Worm (Caenorhabditis elegans) whole organism, midembryonic: ENCODE results near the gene zim-3.

Experiments used
- T22C8.4 ChIP-seq: fragments of 200-800 bp; sonication (Bioruptor generic); IDR thresholded peaks from 2 replicates; pipeline ENCODE4 v1.3.6; 2022; ENCODE audit warnings: missing genetic modification characterization, missing compliant biosample characterization
- cog-1 ChIP-seq: sonication (generic microtip); optimal IDR thresholded peaks from 2 replicates; lab custom pipeline; 2016; ENCODE audit warnings: missing genetic modification characterization, missing compliant biosample characterization
- flt-1 ChIP-seq: fragments of 200-800 bp; sonication (Bioruptor generic); IDR thresholded peaks from 2 replicates; pipeline ENCODE4 v1.3.6; 2022; ENCODE audit warnings: missing genetic modification characterization, missing compliant biosample characterization
- klf-2 ChIP-seq: fragments of 200-800 bp; sonication (Bioruptor generic); conservative IDR thresholded peaks from 2 replicates; pipeline ENCODE4 v1.3.6; 2022; ENCODE audit warnings: missing genetic modification reagents, missing genetic modification characterization, missing compliant biosample characterization
- med-1 ChIP-seq: sonication (generic microtip); optimal IDR thresholded peaks from 2 replicates; lab custom pipeline; 2017; ENCODE audit warnings: missing genetic modification characterization, mild to moderate bottlenecking, missing compliant biosample characterization, antibody characterized with exemption, missing genetic modification reagents; ENCODE audit not compliant: insufficient read depth
- ref-1 ChIP-seq: fragments of 200-800 bp; sonication (Bioruptor generic); conservative IDR thresholded peaks from 2 replicates; pipeline ENCODE4 v1.3.6; 2022; ENCODE audit warnings: missing genetic modification reagents, missing genetic modification characterization, missing compliant biosample characterization
- tab-1 ChIP-seq: fragments of 200-800 bp; sonication (Bioruptor generic); IDR thresholded peaks from 2 replicates; pipeline ENCODE4 v1.3.6; 2022; ENCODE audit warnings: missing genetic modification characterization, missing compliant biosample characterization
- ztf-23 ChIP-seq: fragments of 200-800 bp; sonication (Bioruptor generic); IDR thresholded peaks from 2 replicates; pipeline ENCODE4 v1.3.6; 2022; ENCODE audit warnings: missing genetic modification reagents, missing genetic modification characterization, missing compliant biosample characterization
- ztf-29 ChIP-seq: fragments of 200-800 bp; sonication (Bioruptor generic); IDR thresholded peaks from 2 replicates; pipeline ENCODE4 v1.3.6; 2022; ENCODE audit warnings: missing genetic modification reagents, missing genetic modification characterization, missing compliant biosample characterization

The zim-3 gene

ce11 chrIV:10558415-10558814 is at the start of gene zim-3:
TSS of gene zim-3 (plus strand) at chrIV:10558715.
- TF ChIP-seq med-1 (GFP tag; lab: Kevin White, UChicago) (no peak), tab-1 (GFP tag; lab: Robert Waterston, UW) (no peak), klf-2 (GFP tag; lab: Robert Waterston, UW) (no peak), ref-1 (no peak), ztf-23 (no peak), flt-1 (GFP tag; lab: Robert Waterston, UW) (no peak), ztf-29 (no peak), T22C8.4 (GFP tag; lab: Robert Waterston, UW) (no peak), cog-1 (tag; lab: Kevin White, UChicago) (no peak)

ce11 chrIV:10511432-10511831 is 47.1 kb upstream of the zim-3 start:
- no peak for TF ChIP-seq ztf-23
- TF ChIP-seq tab-1 (GFP tag; lab: Robert Waterston, UW): no peak
- no peak for TF ChIP-seq klf-2 (GFP tag; lab: Robert Waterston, UW)

- no peak for TF ChIP-seq T22C8.4 (GFP tag; lab: Robert Waterston, UW)
- TF ChIP-seq ref-1: no peak
- TF ChIP-seq cog-1 (tag; lab: Kevin White, UChicago): no peak
- no peak for TF ChIP-seq med-1 (GFP tag; lab: Kevin White, UChicago)
- TF ChIP-seq ztf-29: no peak
- TF ChIP-seq klf-2 (GFP tag; lab: Robert Waterston, UW): no peak
- TF ChIP-seq flt-1 (GFP tag; lab: Robert Waterston, UW): no peak
- no peak for TF ChIP-seq ztf-23
- TF ChIP-seq tab-1 (GFP tag; lab: Robert Waterston, UW): no peak
These were observed 45.8 kb upstream of the zim-3 start for ce11 chrIV:10512752-10513151.

DNA sequence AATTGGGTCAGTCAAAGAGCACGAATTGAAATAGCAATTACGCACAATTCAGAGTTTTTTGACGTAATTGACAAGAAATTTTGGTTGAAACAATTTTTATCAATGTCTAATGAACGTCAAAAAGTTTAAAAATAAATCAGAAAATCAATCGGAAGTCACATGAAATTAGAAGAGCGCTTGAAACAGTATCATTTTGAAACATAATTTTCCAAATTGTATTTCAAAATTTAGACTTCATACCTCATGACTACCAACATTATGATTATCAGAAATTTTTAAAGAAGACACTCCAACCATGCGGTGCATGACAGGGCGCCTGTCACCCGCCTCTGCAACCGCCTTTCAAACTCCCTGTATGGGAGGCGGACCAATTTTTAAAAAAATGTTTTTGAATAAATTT is 45.2 kb upstream of the zim-3 start:
- TF ChIP-seq cog-1 (tag; lab: Kevin White, UChicago) (no peak), tab-1 (GFP tag; lab: Robert Waterston, UW) (no peak), ztf-29 (no peak), ref-1 (no peak), ztf-23 (no peak), flt-1 (GFP tag; lab: Robert Waterston, UW) (no peak)

DNA sequence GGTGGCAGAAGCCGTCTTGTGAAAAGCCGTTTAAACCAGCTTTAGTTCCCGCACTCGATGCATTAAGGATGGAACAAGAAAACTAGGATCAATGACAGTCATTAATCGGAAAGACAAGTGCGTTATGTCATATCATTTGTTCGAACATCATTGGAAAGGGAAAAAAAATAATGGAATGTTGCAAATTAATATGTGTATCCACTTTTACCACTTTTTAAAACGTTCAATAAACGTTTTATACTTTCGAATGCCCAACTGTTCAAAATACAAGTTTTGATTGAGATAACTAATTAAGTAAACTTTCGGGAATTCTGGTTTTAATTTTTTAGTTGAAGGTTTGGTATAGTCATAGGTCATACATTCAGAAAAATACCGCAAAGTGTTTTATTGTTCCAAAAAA is 43.4 kb upstream of the zim-3 start, which contains the start of gene C02F4.4:
Gene C02F4.4 (minus strand): TSS at position 101 of the 400 bp plus-strand sequence.
- TF ChIP-seq med-1 (GFP tag; lab: Kevin White, UChicago): no peak
- TF ChIP-seq flt-1 (GFP tag; lab: Robert Waterston, UW): no peak
- TF ChIP-seq ztf-29: no peak
- TF ChIP-seq tab-1 (GFP tag; lab: Robert Waterston, UW): no peak
- no peak for TF ChIP-seq cog-1 (tag; lab: Kevin White, UChicago)
- no peak for TF ChIP-seq T22C8.4 (GFP tag; lab: Robert Waterston, UW)
- no peak for TF ChIP-seq ztf-23
- TF ChIP-seq klf-2 (GFP tag; lab: Robert Waterston, UW): no peak
- no peak for TF ChIP-seq ref-1

DNA sequence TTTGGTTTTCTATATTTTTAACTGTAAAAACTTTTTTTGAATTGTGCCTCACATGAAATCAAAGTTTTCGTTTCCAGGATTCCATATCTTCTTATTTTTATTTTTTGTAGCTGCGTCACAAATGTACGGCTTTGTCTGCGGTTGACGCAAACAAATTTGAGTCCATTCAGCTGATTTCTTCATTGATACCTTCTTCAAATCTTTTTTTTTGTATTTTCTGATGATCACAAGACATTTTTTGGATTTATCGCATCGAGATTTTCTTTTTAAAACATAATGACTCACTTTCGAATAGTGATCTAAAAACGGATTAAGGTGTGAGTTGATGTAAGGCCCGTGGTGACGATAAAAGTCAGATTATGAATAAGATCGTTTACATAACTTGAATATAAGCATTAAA is 39.9 kb upstream of the zim-3 start:
- TF ChIP-seq T22C8.4 (GFP tag; lab: Robert Waterston, UW) (no peak), klf-2 (GFP tag; lab: Robert Waterston, UW) (no peak), flt-1 (GFP tag; lab: Robert Waterston, UW) (no peak)

ce11 chrIV:10521106-10521505 is 37.4 kb upstream of the zim-3 start, which contains the start of gene cal-4:
TSS of gene cal-4 (plus strand) at chrIV:10521406.
- TF ChIP-seq ztf-23 (no peak), flt-1 (GFP tag; lab: Robert Waterston, UW) (no peak), tab-1 (GFP tag; lab: Robert Waterston, UW) (no peak), T22C8.4 (GFP tag; lab: Robert Waterston, UW) (no peak), ref-1 (no peak), cog-1 (tag; lab: Kevin White, UChicago) (no peak), ztf-29 (no peak), klf-2 (GFP tag; lab: Robert Waterston, UW) (no peak), med-1 (GFP tag; lab: Kevin White, UChicago) (no peak)

- no peak for TF ChIP-seq ztf-29
- no peak for TF ChIP-seq tab-1 (GFP tag; lab: Robert Waterston, UW)
- no peak for TF ChIP-seq flt-1 (GFP tag; lab: Robert Waterston, UW)
- no peak for TF ChIP-seq cog-1 (tag; lab: Kevin White, UChicago)
- no peak for TF ChIP-seq ref-1
- no peak for TF ChIP-seq klf-2 (GFP tag; lab: Robert Waterston, UW)
- TF ChIP-seq ztf-23: no peak
- TF ChIP-seq T22C8.4 (GFP tag; lab: Robert Waterston, UW): no peak
- no peak for TF ChIP-seq med-1 (GFP tag; lab: Kevin White, UChicago)
These were observed 34.3 kb upstream of the zim-3 start, which contains the start of gene C02F4.5 for ce11 chrIV:10524095-10524829. TSS of gene C02F4.5 (minus strand) at chrIV:10524145.

DNA sequence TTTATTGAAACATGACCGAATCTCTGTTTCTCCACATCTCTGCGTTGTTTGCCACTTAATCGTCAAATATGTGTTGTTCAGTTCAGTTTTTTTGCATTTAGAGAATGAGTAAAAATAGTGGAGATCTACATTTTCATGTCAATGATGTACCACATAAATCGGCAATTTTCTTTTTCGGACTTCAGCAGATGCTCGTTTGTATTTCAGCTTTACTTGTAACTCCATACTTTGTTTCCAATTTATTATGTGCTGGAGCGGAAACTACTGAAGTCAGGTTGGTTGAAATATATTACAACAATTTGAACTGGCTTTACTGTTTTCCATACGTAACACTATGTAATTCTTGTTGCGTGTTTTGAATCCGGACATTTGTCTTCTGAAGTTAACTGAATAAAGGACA is 27.9 kb upstream of the zim-3 start, which contains the start of gene T07G12.2:
Gene T07G12.2 (plus strand): TSS at position 62 of the 400 bp plus-strand sequence.
- TF ChIP-seq tab-1 (GFP tag; lab: Robert Waterston, UW) (no peak), ztf-29 (no peak), flt-1 (GFP tag; lab: Robert Waterston, UW) (no peak), klf-2 (GFP tag; lab: Robert Waterston, UW) (no peak), T22C8.4 (GFP tag; lab: Robert Waterston, UW) (no peak), ref-1 (no peak), ztf-23 (no peak), med-1 (GFP tag; lab: Kevin White, UChicago) (no peak), cog-1 (tag; lab: Kevin White, UChicago) (no peak)

ce11 chrIV:10533639-10534038 is 24.9 kb upstream of the zim-3 start, which contains the start of gene T07G12.3:
TSS of gene T07G12.3 (plus strand) at chrIV:10533939.
- TF ChIP-seq cog-1 (tag; lab: Kevin White, UChicago): no peak
